Worm (Caenorhabditis elegans) whole organism, L1 larva: ENCODE data around the gene clec-129.

Experiments
- ama-1 ChIP-seq: fragments of 150-350 bp; optimal IDR thresholded peaks from 2 replicates; lab custom pipeline; 2014
- ceh-63 ChIP-seq: fragments of 200-800 bp; sonication (Bioruptor generic); optimal IDR thresholded peaks from 2 replicates; lab custom pipeline; 2018; ENCODE audit warnings: mild to moderate bottlenecking, missing genetic modification characterization, missing compliant biosample characterization
- ceh-90 ChIP-seq: sonication (generic microtip); optimal IDR thresholded peaks from 2 replicates; lab custom pipeline; 2016; ENCODE audit warnings: missing genetic modification characterization, missing compliant biosample characterization
- dpl-1 ChIP-seq, 3 experiments: fragments of 150-350 bp in 2 of 3; sonication (generic microtip) in 1 of 3; optimal IDR thresholded peaks; 2 replicates each; lab custom pipeline; 2014 to 2017; ENCODE audit warnings: missing biosample characterization in 3 of 3, missing genetic modification characterization in 3 of 3, missing genetic modification reagents in 3 of 3
- efl-3 ChIP-seq: fragments of 200-800 bp; sonication (Bioruptor generic); optimal IDR thresholded peaks from 2 replicates; lab custom pipeline; 2018; ENCODE audit warnings: mild to moderate bottlenecking, missing genetic modification characterization, missing compliant biosample characterization
- elt-3 ChIP-seq, 6 experiments: fragments of 150-350 bp in 1 of 6; sonication (generic microtip); optimal IDR thresholded peaks; 2 replicates each; lab custom pipeline; 2017 to 2018; ENCODE audit warnings: missing biosample characterization in 6 of 6, missing genetic modification characterization in 6 of 6, inconsistent platforms in 1 of 6
- ets-5 ChIP-seq: fragments of 200-800 bp; sonication (Bioruptor generic); IDR thresholded peaks from 2 replicates; pipeline ENCODE4 v1.3.6; 2022; ENCODE audit warnings: missing genetic modification characterization, missing compliant biosample characterization
- fos-1 ChIP-seq: fragments of 150-350 bp; optimal IDR thresholded peaks from 2 replicates; lab custom pipeline; 2014; ENCODE audit warnings: missing biosample characterization, missing genetic modification characterization
- lin-15B ChIP-seq: fragments of 150-350 bp; sonication (generic microtip); optimal IDR thresholded peaks from 3 replicates; lab custom pipeline; 2014; ENCODE audit warnings: missing biosample characterization, missing genetic modification characterization
- pqm-1 ChIP-seq: sonication (generic microtip); optimal IDR thresholded peaks from 3 replicates; lab custom pipeline; 2017; ENCODE audit warnings: missing biosample characterization, missing genetic modification characterization

DNA sequence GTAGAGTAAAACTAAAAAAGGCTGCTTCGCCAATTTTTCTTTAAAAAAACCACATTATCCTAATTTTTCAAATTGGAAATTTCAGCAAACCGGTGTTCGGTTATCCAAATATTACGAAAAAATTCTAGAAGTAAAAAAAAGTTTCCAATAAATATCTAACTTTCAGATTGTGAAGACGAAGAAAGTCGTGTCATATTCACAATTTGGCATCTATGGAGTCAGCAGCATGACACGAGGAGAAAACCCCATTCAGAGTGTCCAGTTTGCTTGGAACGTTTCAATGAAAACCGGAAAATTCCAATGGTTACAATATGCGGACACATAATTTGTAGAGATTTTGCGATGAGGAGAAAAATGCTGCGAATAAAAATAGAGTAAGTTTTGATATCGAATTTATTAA is 24.1 kb downstream of the clec-129 start, which contains the start of gene Y49F6A.12:
- TF ChIP-seq dpl-1 (GFP tag; optimal IDR thresholded peaks at IDR 0.05; lab: Kevin White, UChicago) (no peak), elt-3 (tag; optimal IDR thresholded peaks at IDR 0.05; lab: Kevin White, UChicago) (no peak), ceh-90 (tag; lab: Kevin White, UChicago) (no peak), pqm-1 (no peak), lin-15B (tag; lab: Kevin White, UChicago) (no peak), ets-5 (GFP tag; lab: Robert Waterston, UW) (no peak), ceh-63 (GFP tag; lab: Kevin White, UChicago) (no peak), ama-1 (lab: Kevin White, UChicago) (no peak), fos-1 (tag; lab: Kevin White, UChicago) (no peak), efl-3 (GFP tag; lab: Kevin White, UChicago) (no peak)
